Worm (Caenorhabditis elegans) whole organism, L3 larva: ENCODE measurements around the gene trx-2.

ENCODE experiments used
- R02D3.7 ChIP-seq: fragments of 150-350 bp; optimal IDR thresholded peaks from 2 replicates; lab custom pipeline; 2014; ENCODE audit warnings: missing biosample characterization, missing genetic modification characterization
- ZK546.5 ChIP-seq: sonication (generic microtip); optimal IDR thresholded peaks from 2 replicates; lab custom pipeline; 2017; ENCODE audit warnings: missing biosample characterization, missing genetic modification characterization
- aly-2 ChIP-seq: fragments of 150-350 bp; optimal IDR thresholded peaks from 2 replicates; lab custom pipeline; 2014; ENCODE audit warnings: missing biosample characterization, missing genetic modification characterization
- ama-1 ChIP-seq: fragments of 150-350 bp; optimal IDR thresholded peaks from 2 replicates; lab custom pipeline; 2018
- ceh-16 ChIP-seq: sonication (generic microtip); optimal IDR thresholded peaks from 2 replicates; lab custom pipeline; 2017; ENCODE audit warnings: missing biosample characterization, missing genetic modification characterization
- ceh-28 ChIP-seq: fragments of 150-350 bp; optimal IDR thresholded peaks from 2 replicates; lab custom pipeline; 2014; ENCODE audit warnings: missing biosample characterization, missing genetic modification reagents, missing genetic modification characterization
- ceh-82 ChIP-seq: fragments of 150-350 bp; optimal IDR thresholded peaks from 2 replicates; lab custom pipeline; 2014; ENCODE audit warnings: missing biosample characterization, missing genetic modification characterization
- ceh-9 ChIP-seq: sonication (generic microtip); optimal IDR thresholded peaks from 2 replicates; lab custom pipeline; 2018; ENCODE audit warnings: missing biosample characterization, missing genetic modification characterization
- daf-12 ChIP-seq: fragments of 150-350 bp; optimal IDR thresholded peaks from 2 replicates; lab custom pipeline; 2014; ENCODE audit warnings: missing biosample characterization, missing genetic modification reagents, missing genetic modification characterization
- egl-27 ChIP-seq: sonication (generic microtip); optimal IDR thresholded peaks from 4 replicates; lab custom pipeline; 2017; ENCODE audit warnings: missing biosample characterization, missing genetic modification reagents, missing genetic modification characterization
- egl-5 ChIP-seq: fragments of 150-350 bp; optimal IDR thresholded peaks from 2 replicates; lab custom pipeline; 2017; ENCODE audit warnings: missing biosample characterization, missing genetic modification reagents, missing genetic modification characterization, inconsistent platforms
- elt-1 ChIP-seq: fragments of 150-350 bp; optimal IDR thresholded peaks from 2 replicates; lab custom pipeline; 2014; ENCODE audit warnings: missing biosample characterization, missing genetic modification characterization
- elt-2 ChIP-seq: sonication (generic microtip); optimal IDR thresholded peaks from 2 replicates; lab custom pipeline; 2016; ENCODE audit warnings: missing genetic modification reagents, mild to moderate bottlenecking, missing genetic modification characterization, missing compliant biosample characterization
- elt-3 ChIP-seq, 3 experiments: fragments of 150-350 bp in 1 of 3; sonication (generic microtip) in 2 of 3; optimal IDR thresholded peaks; 2 replicates in 2 of 3; 4 replicates in 1 of 3; lab custom pipeline; 2014 to 2017; ENCODE audit warnings: missing biosample characterization in 3 of 3, missing genetic modification characterization in 3 of 3
- fkh-10 ChIP-seq: sonication (generic microtip); optimal IDR thresholded peaks from 2 replicates; lab custom pipeline; 2017; ENCODE audit warnings: missing biosample characterization, missing genetic modification reagents, missing genetic modification characterization
- fkh-2 ChIP-seq: fragments of 150-350 bp; optimal IDR thresholded peaks from 2 replicates; lab custom pipeline; 2014; ENCODE audit warnings: missing biosample characterization, missing genetic modification reagents, missing genetic modification characterization
- hmg-11 ChIP-seq: sonication (generic microtip); optimal IDR thresholded peaks from 2 replicates; lab custom pipeline; 2016; ENCODE audit warnings: missing genetic modification characterization, missing compliant biosample characterization
- jun-1 ChIP-seq: fragments of 150-350 bp; optimal IDR thresholded peaks from 2 replicates; lab custom pipeline; 2014; ENCODE audit warnings: missing biosample characterization, missing genetic modification reagents, missing genetic modification characterization
- lin-15B ChIP-seq: fragments of 150-350 bp; optimal IDR thresholded peaks from 2 replicates; lab custom pipeline; 2014; ENCODE audit warnings: missing biosample characterization, missing genetic modification characterization
- lin-39 ChIP-seq: fragments of 150-350 bp; optimal IDR thresholded peaks from 2 replicates; lab custom pipeline; 2018; ENCODE audit warnings: missing biosample characterization, missing genetic modification reagents, missing genetic modification characterization
- lsy-12 ChIP-seq: sonication (generic microtip); optimal IDR thresholded peaks from 2 replicates; lab custom pipeline; 2016; ENCODE audit warnings: mild to moderate bottlenecking, missing genetic modification characterization, missing compliant biosample characterization
- mml-1 ChIP-seq: fragments of 150-350 bp; sonication (generic microtip); optimal IDR thresholded peaks from 3 replicates; lab custom pipeline; 2014; ENCODE audit warnings: missing biosample characterization, missing genetic modification characterization
- nfya-1 ChIP-seq: sonication (generic microtip); optimal IDR thresholded peaks from 2 replicates; lab custom pipeline; 2017; ENCODE audit warnings: missing genetic modification characterization, mild to moderate bottlenecking, missing compliant biosample characterization, antibody characterized with exemption, moderate library complexity; ENCODE audit not compliant: insufficient read depth
- nhr-12 ChIP-seq: fragments of 150-350 bp; optimal IDR thresholded peaks from 2 replicates; lab custom pipeline; 2014; ENCODE audit warnings: missing biosample characterization, missing genetic modification characterization
- nhr-23 ChIP-seq: fragments of 150-350 bp; optimal IDR thresholded peaks from 2 replicates; lab custom pipeline; 2014; ENCODE audit warnings: missing biosample characterization, missing genetic modification reagents, missing genetic modification characterization
- nhr-237 ChIP-seq: fragments of 150-350 bp; optimal IDR thresholded peaks from 2 replicates; lab custom pipeline; 2014; ENCODE audit warnings: missing biosample characterization, missing genetic modification characterization
- nhr-25 ChIP-seq: sonication (generic microtip); optimal IDR thresholded peaks from 2 replicates; lab custom pipeline; 2017; ENCODE audit warnings: missing biosample characterization, missing genetic modification characterization
- nhr-43 ChIP-seq: sonication (generic microtip); optimal IDR thresholded peaks from 2 replicates; lab custom pipeline; 2016; ENCODE audit warnings: mild to moderate bottlenecking, missing genetic modification characterization, missing compliant biosample characterization; ENCODE audit not compliant: poor library complexity, severe bottlenecking
- nhr-76 ChIP-seq: fragments of 150-350 bp; sonication (generic microtip); optimal IDR thresholded peaks from 5 replicates; lab custom pipeline; 2014; ENCODE audit warnings: missing biosample characterization, missing genetic modification characterization
- pha-4 ChIP-seq: fragments of 150-350 bp; optimal IDR thresholded peaks from 2 replicates; lab custom pipeline; 2014; ENCODE audit warnings: missing biosample characterization, missing genetic modification reagents, missing genetic modification characterization
- pqm-1 ChIP-seq: fragments of 150-350 bp; optimal IDR thresholded peaks from 2 replicates; lab custom pipeline; 2017; ENCODE audit warnings: missing biosample characterization, missing genetic modification characterization, inconsistent platforms
- sea-2 ChIP-seq: fragments of 150-350 bp; sonication (generic microtip); optimal IDR thresholded peaks from 4 replicates; lab custom pipeline; 2014; ENCODE audit warnings: missing biosample characterization, missing genetic modification reagents, missing genetic modification characterization
- skn-1 ChIP-seq: fragments of 150-350 bp; optimal IDR thresholded peaks from 2 replicates; lab custom pipeline; 2014; ENCODE audit warnings: missing biosample characterization, missing genetic modification characterization
- snpc-4 ChIP-seq: fragments of 150-350 bp; optimal IDR thresholded peaks from 2 replicates; lab custom pipeline; 2014; ENCODE audit warnings: missing biosample characterization, missing genetic modification characterization
- tbx-2 ChIP-seq: sonication (generic microtip); optimal IDR thresholded peaks from 2 replicates; lab custom pipeline; 2016; ENCODE audit warnings: mild to moderate bottlenecking, missing genetic modification characterization, missing compliant biosample characterization
- unc-39 ChIP-seq: sonication (generic microtip); optimal IDR thresholded peaks from 4 replicates; lab custom pipeline; 2017; ENCODE audit warnings: missing biosample characterization, missing genetic modification characterization
- unc-62 ChIP-seq: fragments of 150-350 bp; sonication (generic microtip); optimal IDR thresholded peaks from 4 replicates; lab custom pipeline; 2014; ENCODE audit warnings: missing biosample characterization, missing genetic modification reagents, missing genetic modification characterization
- ztf-11 ChIP-seq: fragments of 150-350 bp; optimal IDR thresholded peaks from 2 replicates; lab custom pipeline; 2014; ENCODE audit warnings: missing biosample characterization, missing genetic modification characterization
- ztf-4 ChIP-seq: fragments of 150-350 bp; optimal IDR thresholded peaks from 2 replicates; lab custom pipeline; 2014; ENCODE audit warnings: missing biosample characterization, missing genetic modification characterization

The trx-2 gene

ce11 chrV:10357467-10357953 lies 43.0 kb downstream of the trx-2 start, which contains the start of gene ceeh-2:
Gene ceeh-2 (minus strand): TSS chrV:10357903.
- TF ChIP-seq elt-2 (tag; lab: Kevin White, UChicago) (peak; percentile 53), nhr-25 (tag; lab: Kevin White, UChicago) (no peak), pqm-1 (peak; percentile 20)
- TF ChIP-seq, all 47 proteins: peak for 2

- no peak for TF ChIP-seq egl-27 (tag; lab: Kevin White, UChicago)
- no peak for TF ChIP-seq jun-1
- TF ChIP-seq, all 47 proteins: peak for 0
Measured at ce11 chrV:10358238-10358637, 43.8 kb downstream of the trx-2 start, which contains the start of gene ttll-15. Gene ttll-15 (plus strand): TSS chrV:10358538.

- no peak for TF ChIP-seq lin-15B (tag; lab: Kevin White, UChicago)
- no peak for TF ChIP-seq elt-1 (tag; lab: Kevin White, UChicago)
- no peak for TF ChIP-seq egl-27 (tag; lab: Kevin White, UChicago)
- TF ChIP-seq ceh-82 (tag; lab: Kevin White, UChicago), result no peak
- no peak for TF ChIP-seq lsy-12 (tag; lab: Kevin White, UChicago)
- no peak for TF ChIP-seq ceh-9 (tag; lab: Kevin White, UChicago)
Measured at ce11 chrV:10360186-10360585, 45.7 kb downstream of the trx-2 start.

- TF ChIP-seq lsy-12 (tag; lab: Kevin White, UChicago) (no peak), elt-3 (tag; optimal IDR thresholded peaks at IDR 0.05; lab: Kevin White, UChicago) (no peak), unc-39 (tag; lab: Kevin White, UChicago) (no peak), ZK546.5 (no peak), ztf-11 (tag; lab: Kevin White, UChicago) (no peak), nhr-25 (tag; lab: Kevin White, UChicago) (peak; percentile 75), nfya-1 (tag; lab: Kevin White, UChicago) (peak; percentile 74), egl-5 (tag; lab: Kevin White, UChicago) (no peak), daf-12 (no peak), ceh-9 (tag; lab: Kevin White, UChicago) (no peak), nhr-12 (tag; lab: Kevin White, UChicago) (no peak), tbx-2 (tag; lab: Kevin White, UChicago) (no peak), ceh-16 (no peak), pha-4 (tag; lab: Kevin White, UChicago) (peak; percentile 87), nhr-237 (tag; lab: Kevin White, UChicago) (no peak), nhr-43 (tag; lab: Kevin White, UChicago) (no peak), ceh-28 (tag; lab: Kevin White, UChicago) (peak; percentile 9), ztf-4 (tag; lab: Kevin White, UChicago) (no peak), unc-62 (GFP tag; lab: Kevin White, UChicago) (no peak), sea-2 (no peak), snpc-4 (tag; lab: Kevin White, UChicago) (peak; percentile 66), skn-1 (peak; percentile 38), lin-15B (tag; lab: Kevin White, UChicago) (peak; percentile 93), pqm-1 (peak; percentile 60), lin-39 (tag; lab: Kevin White, UChicago) (peak; percentile 80), fkh-10 (GFP tag; lab: Kevin White, UChicago) (no peak), fkh-2 (tag; lab: Kevin White, UChicago) (no peak), mml-1 (no peak), ama-1 (no peak), hmg-11 (tag; lab: Kevin White, UChicago) (no peak), aly-2 (no peak), nhr-23 (tag; lab: Kevin White, UChicago) (peak; percentile 66), ceh-82 (tag; lab: Kevin White, UChicago) (no peak), R02D3.7 (tag; lab: Kevin White, UChicago) (no peak), nhr-76 (tag; lab: Kevin White, UChicago) (no peak), elt-2 (tag; lab: Kevin White, UChicago) (peak; percentile 77)
Measured at ce11 chrV:10361830-10362397, 47.4 kb downstream of the trx-2 start, which contains the start of gene cash-1. Gene cash-1 (plus strand): TSS chrV:10362261.
